Worm (Caenorhabditis elegans): ENCODE measurements around the gene C27A2.7.

The C27A2.7 gene

ce11 chrII:5055129-5055666 is 16.0 kb downstream of the C27A2.7 start, which contains the start of the genes ify-1 and rpl-22:
Gene ify-1, minus strand, starts transcription at chrII:5055179.
Gene rpl-22, plus strand, starts transcription at chrII:5055616.
- TF ChIP-seq bed-2 (GFP tag; IDR thresholded peaks at IDR 0.05) (no peak), mxl-1 (tag; optimal IDR thresholded peaks at IDR 0.05) (peak; percentile 37), egrh-3 (GFP tag; IDR thresholded peaks at IDR 0.05) (peak; percentile 77), F52B5.7 (tag; optimal IDR thresholded peaks at IDR 0.05) (no peak), F57A8.1 (GFP tag; optimal IDR thresholded peaks at IDR 0.05) (no peak), ceh-79 (tag; optimal IDR thresholded peaks at IDR 0.05) (no peak), repo-1 (tag; optimal IDR thresholded peaks at IDR 0.05) (no peak), ekl-4 (GFP tag; IDR thresholded peaks at IDR 0.05) (peak; percentile 75), dpff-1 (tag; optimal IDR thresholded peaks at IDR 0.05) (no peak), snpc-3.4 (tag; optimal IDR thresholded peaks at IDR 0.05) (peak; percentile 81), dpl-1 (GFP tag; optimal IDR thresholded peaks at IDR 0.05) (peak; percentile 82), rpc-1 (optimal IDR thresholded peaks at IDR 0.05) (peak; percentile 26), rpc-1 (tag; optimal IDR thresholded peaks at IDR 0.05) (peak; percentile 4), T07F8.4 (tag; optimal IDR thresholded peaks at IDR 0.05) (no peak), ztf-18 (tag; optimal IDR thresholded peaks at IDR 0.05) (peak; percentile 63), atf-7 (tag; optimal IDR thresholded peaks at IDR 0.05) (no peak), athp-1 (tag; optimal IDR thresholded peaks at IDR 0.05) (peak; percentile 73), B0035.1 (tag; optimal IDR thresholded peaks at IDR 0.05) (no peak), lag-1 (GFP tag; IDR thresholded peaks at IDR 0.05) (no peak), Y56A3A.18 (GFP tag; IDR thresholded peaks at IDR 0.05) (peak; percentile 67; the same call in 1 of the 2 replicates), fkh-3 (tag; optimal IDR thresholded peaks at IDR 0.05) (no peak), ets-4 (GFP tag; optimal IDR thresholded peaks at IDR 0.05) (no peak), him-1 (tag; optimal IDR thresholded peaks at IDR 0.05) (no peak), ztf-26 (tag; optimal IDR thresholded peaks at IDR 0.05) (peak; percentile 26), snpc-1.3 (tag; optimal IDR thresholded peaks at IDR 0.05; ENCODE audit: insufficient read depth) (peak; percentile 60), pha-4 (tag; optimal IDR thresholded peaks at IDR 0.05) (peak; percentile 54), nhr-90 (tag; optimal IDR thresholded peaks at IDR 0.05) (no peak), attf-6 (GFP tag; IDR thresholded peaks at IDR 0.05) (no peak), K11D2.4 (GFP tag; IDR thresholded peaks at IDR 0.05) (peak; percentile 66; the same call in 1 of the 2 replicates), ama-1 (optimal IDR thresholded peaks at IDR 0.05) (no peak), ama-1 (GFP tag; optimal IDR thresholded peaks at IDR 0.05) (no peak), ZK185.1 (tag; optimal IDR thresholded peaks at IDR 0.05; ENCODE audit: poor library complexity, severe bottlenecking) (peak; percentile 90), nhr-27 (tag; optimal IDR thresholded peaks at IDR 0.05) (no peak), cebp-2 (GFP tag; IDR thresholded peaks at IDR 0.05) (no peak), snpc-4 (GFP tag; optimal IDR thresholded peaks at IDR 0.05) (peak; percentile 78), snpc-4 (tag; optimal IDR thresholded peaks at IDR 0.05) (peak; percentile 89 to 92 (median 90)), sea-2 (GFP tag; IDR thresholded peaks at IDR 0.05) (no peak), lin-40 (tag; optimal IDR thresholded peaks at IDR 0.05) (peak; percentile 79), nhr-179 (tag; optimal IDR thresholded peaks at IDR 0.05) (no peak), madf-3 (GFP tag; IDR thresholded peaks at IDR 0.05) (peak; percentile 77; the same call in 1 of the 2 replicates), rcor-1 (GFP tag; IDR thresholded peaks at IDR 0.05) (peak; percentile 89), lsl-1 (GFP tag; optimal IDR thresholded peaks at IDR 0.05) (peak; percentile 95), dox-1 (GFP tag; IDR thresholded peaks at IDR 0.05) (peak; percentile 88), ceh-27 (GFP tag; optimal IDR thresholded peaks at IDR 0.05) (peak; percentile 92), let-526 (GFP tag; IDR thresholded peaks at IDR 0.05) (no peak), rec-8 (tag; optimal IDR thresholded peaks at IDR 0.05) (no peak), mcd-1 (GFP tag; IDR thresholded peaks at IDR 0.05) (peak; percentile 98), K12H6.12 (tag; optimal IDR thresholded peaks at IDR 0.05) (peak; percentile 56), F49E8.2 (tag; optimal IDR thresholded peaks at IDR 0.05; ENCODE audit: insufficient read depth) (peak; percentile 93)

Data from whole organism, young adult.